Fruit fly (Drosophila melanogaster): Measurements from ENCODE around the gene stai.

The stai gene

dm6 chr2L:6124815-6125214, 24.6 kb downstream of the stai start, which contains the start of gene Arpc4 (continued):
- TF ChIP-seq CG18262 (tag; optimal IDR thresholded peaks at IDR 0.05) (no peak), knrl (GFP tag; IDR thresholded peaks at IDR 0.05; ENCODE audit: partially characterized antibody) (peak; percentile 36; the same call in 1 of the 3 replicates), lmd (GFP tag; IDR thresholded peaks at IDR 0.05) (peak; percentile 74), Sry-β (GFP tag; optimal IDR thresholded peaks at IDR 0.05) (no peak), Hmr (GFP tag; optimal IDR thresholded peaks at IDR 0.05) (peak; percentile 68), CG7786 (GFP tag; optimal IDR thresholded peaks at IDR 0.05) (peak; percentile 53), CG12942 (GFP tag; optimal IDR thresholded peaks at IDR 0.05) (peak; percentile 37), CG34224 (GFP tag; IDR thresholded peaks at IDR 0.05; ENCODE audit: partially characterized antibody) (no peak), B-H1 (GFP tag; IDR thresholded peaks at IDR 0.05) (no peak; the same call in 2 of the 3 replicates), CG17328 (GFP tag; IDR thresholded peaks at IDR 0.05) (peak; percentile 80), sima (GFP tag; optimal IDR thresholded peaks at IDR 0.05) (no peak), NFAT (GFP tag; IDR thresholded peaks at IDR 0.05) (no peak; the same call in 1 of the 2 replicates), crc (GFP tag; optimal IDR thresholded peaks at IDR 0.05) (peak; percentile 25), Chrac-16 (GFP tag; optimal IDR thresholded peaks at IDR 0.05) (peak; percentile 23), CG3847 (GFP tag; IDR thresholded peaks at IDR 0.05) (peak; percentile 68), Sry-δ (GFP tag; optimal IDR thresholded peaks at IDR 0.05) (peak; percentile 44), CG12155 (GFP tag; optimal IDR thresholded peaks at IDR 0.05) (peak; percentile 45), tll (GFP tag; optimal IDR thresholded peaks at IDR 0.05) (no peak), sob (GFP tag; IDR thresholded peaks at IDR 0.05) (peak; percentile 73), ind (GFP tag; optimal IDR thresholded peaks at IDR 0.05) (peak; percentile 50)

- TF ChIP-seq Oaz (GFP tag; IDR thresholded peaks at IDR 0.05) (no peak), CG3726 (GFP tag; IDR thresholded peaks at IDR 0.05) (no peak), E2f2 (GFP tag; IDR thresholded peaks at IDR 0.05) (peak; percentile 74), CTCF (GFP tag; optimal IDR thresholded peaks at IDR 0.05) (peak; percentile 38), zen (tag; optimal IDR thresholded peaks at IDR 0.05) (peak; percentile 25), row (GFP tag; IDR thresholded peaks at IDR 0.05) (peak; percentile 45; the same call in 2 of the 3 replicates), Lim3 (GFP tag; IDR thresholded peaks at IDR 0.05) (no peak), Ets97D (GFP tag; optimal IDR thresholded peaks at IDR 0.05) (peak; percentile 14), oc (tag; optimal IDR thresholded peaks at IDR 0.05) (no peak), fd102C (GFP tag; optimal IDR thresholded peaks at IDR 0.05) (no peak), Dll (GFP tag; IDR thresholded peaks at IDR 0.05; ENCODE audit: partially characterized antibody) (0 out of 4 replicates have a peak, but pooled peaks have one; percentile 11), Nf-YC (tag; optimal IDR thresholded peaks at IDR 0.05) (no peak), Vsx1 (GFP tag; optimal IDR thresholded peaks at IDR 0.05) (no peak), pfk (GFP tag; optimal IDR thresholded peaks at IDR 0.05) (peak; percentile 17), CG9797 (GFP tag; optimal IDR thresholded peaks at IDR 0.05) (peak; percentile 73), gfzf (GFP tag; optimal IDR thresholded peaks at IDR 0.05) (peak; percentile 84), CG13287 (GFP tag; IDR thresholded peaks at IDR 0.05; ENCODE audit: partially characterized antibody) (peak; percentile 48; the same call in 1 of the 2 replicates), stwl (tag; optimal IDR thresholded peaks at IDR 0.05) (peak; percentile 84), trem (tag; optimal IDR thresholded peaks at IDR 0.05) (peak; percentile 74), phol (tag; optimal IDR thresholded peaks at IDR 0.05) (peak; percentile 40), ftz-f1 (GFP tag; optimal IDR thresholded peaks at IDR 0.05) (no peak), lab (GFP tag; optimal IDR thresholded peaks at IDR 0.05) (no peak), Eip74EF (GFP tag; optimal IDR thresholded peaks at IDR 0.05) (no peak), mirr (GFP tag; optimal IDR thresholded peaks at IDR 0.05) (no peak), toy (GFP tag; IDR thresholded peaks at IDR 0.05) (no peak), CG17612 (GFP tag; IDR thresholded peaks at IDR 0.05) (no peak), corto (GFP tag; optimal IDR thresholded peaks at IDR 0.05) (no peak), Med (GFP tag) (peak; percentile 57), tna (GFP tag; IDR thresholded peaks at IDR 0.05; ENCODE audit: partially characterized antibody) (no peak), nom (GFP tag; optimal IDR thresholded peaks at IDR 0.05) (no peak)
These were observed 27.3 kb downstream of the stai start, which contains the start of gene WDR79 for dm6 chr2L:6127478-6127877. TSS of gene WDR79 (minus strand) at chr2L:6127775.

Measured in whole organism, embryonic.